Worm (Caenorhabditis elegans) whole organism, L4 larva: ENCODE data around the gene top-3.

ENCODE experiments used
- D1046.2 ChIP-seq: fragments of 200-800 bp; sonication (Bioruptor generic); IDR thresholded peaks from 2 replicates; pipeline ENCODE4 v1.3.6; 2022; ENCODE audit warnings: missing genetic modification characterization, missing compliant biosample characterization
- F26F4.8 ChIP-seq: fragments of 200-800 bp; sonication (Bioruptor generic); conservative IDR thresholded peaks from 2 replicates; pipeline ENCODE4 v1.3.6; 2022; ENCODE audit warnings: missing genetic modification characterization, missing compliant biosample characterization
- F49E8.2 ChIP-seq: sonication (generic microtip); optimal IDR thresholded peaks from 2 replicates; lab custom pipeline; 2016; ENCODE audit warnings: missing compliant biosample characterization, mild to moderate bottlenecking, missing genetic modification characterization, borderline replicate concordance
- Y5F2A.4 ChIP-seq: fragments of 200-800 bp; sonication (Bioruptor generic); optimal IDR thresholded peaks from 2 replicates; lab custom pipeline; 2018; ENCODE audit warnings: mild to moderate bottlenecking, missing genetic modification characterization, missing compliant biosample characterization
- aha-1 ChIP-seq: fragments of 150-350 bp; peaks from one replicate; lab custom pipeline; 2014; ENCODE audit warnings: missing biosample characterization, missing genetic modification characterization
- ama-1 ChIP-seq: fragments of 150-350 bp; optimal IDR thresholded peaks from 2 replicates; lab custom pipeline; 2014; ENCODE audit warnings: inconsistent platforms, mixed read lengths
- ceh-82 ChIP-seq: sonication (generic microtip); optimal IDR thresholded peaks from 2 replicates; lab custom pipeline; 2017; ENCODE audit warnings: missing biosample characterization, missing genetic modification characterization
- daf-12 ChIP-seq: fragments of 150-350 bp; optimal IDR thresholded peaks from 2 replicates; lab custom pipeline; 2014; ENCODE audit warnings: missing biosample characterization, missing genetic modification reagents, missing genetic modification characterization
- daf-16 ChIP-seq, 3 experiments: sonication (generic microtip); optimal IDR thresholded peaks; 2 replicates each; lab custom pipeline; 2016 to 2017; ENCODE audit warnings: missing genetic modification characterization in 3 of 3, missing genetic modification reagents in 3 of 3, mild to moderate bottlenecking in 2 of 3, missing compliant biosample characterization in 2 of 3, missing biosample characterization in 1 of 3, moderate library complexity in 1 of 3
- dmd-6 ChIP-seq: fragments of 200-800 bp; sonication (Bioruptor generic); IDR thresholded peaks from 2 replicates; pipeline ENCODE4 v1.3.6; 2022; ENCODE audit warnings: missing genetic modification reagents, missing genetic modification characterization, missing compliant biosample characterization
- dpl-1 ChIP-seq: fragments of 150-350 bp; optimal IDR thresholded peaks from 2 replicates; lab custom pipeline; 2014; ENCODE audit warnings: missing biosample characterization, missing genetic modification reagents, missing genetic modification characterization
- dve-1 ChIP-seq: sonication (generic microtip); optimal IDR thresholded peaks from 2 replicates; lab custom pipeline; 2017; ENCODE audit warnings: antibody characterized with exemption, mild to moderate bottlenecking, missing genetic modification characterization, missing compliant biosample characterization; ENCODE audit not compliant: insufficient read depth
- fos-1 ChIP-seq: fragments of 150-350 bp; optimal IDR thresholded peaks from 2 replicates; lab custom pipeline; 2014; ENCODE audit warnings: missing biosample characterization, missing genetic modification characterization
- hlh-11 ChIP-seq: fragments of 200-800 bp; sonication (Bioruptor generic); optimal IDR thresholded peaks from 2 replicates; lab custom pipeline; 2018; ENCODE audit warnings: mild to moderate bottlenecking, missing genetic modification characterization, missing compliant biosample characterization
- hlh-30 ChIP-seq: sonication (generic microtip); optimal IDR thresholded peaks from 2 replicates; lab custom pipeline; 2017; ENCODE audit warnings: antibody characterized with exemption, mild to moderate bottlenecking, missing genetic modification characterization, missing compliant biosample characterization; ENCODE audit not compliant: insufficient read depth
- hmg-1.1 ChIP-seq: fragments of 200-800 bp; sonication (Bioruptor generic); IDR thresholded peaks from 2 replicates; pipeline ENCODE4 v1.3.6; 2022; ENCODE audit warnings: missing genetic modification reagents, missing genetic modification characterization, missing compliant biosample characterization
- jun-1 ChIP-seq: fragments of 150-350 bp; optimal IDR thresholded peaks from 2 replicates; lab custom pipeline; 2014; ENCODE audit warnings: missing biosample characterization, missing genetic modification reagents, missing genetic modification characterization
- lim-7 ChIP-seq: fragments of 200-800 bp; sonication (Bioruptor generic); IDR thresholded peaks from 2 replicates; pipeline ENCODE4 v1.3.6; 2022; ENCODE audit warnings: missing genetic modification characterization, missing compliant biosample characterization
- lin-13 ChIP-seq: fragments of 150-350 bp; optimal IDR thresholded peaks from 2 replicates; lab custom pipeline; 2014; ENCODE audit warnings: missing biosample characterization, missing genetic modification reagents, missing genetic modification characterization
- lin-29 ChIP-seq: fragments of 200-800 bp; sonication (Bioruptor generic); IDR thresholded peaks from 2 replicates; pipeline ENCODE4 v1.3.6; 2022; ENCODE audit warnings: missing genetic modification reagents, missing genetic modification characterization, missing compliant biosample characterization
- lin-38 ChIP-seq: fragments of 200-800 bp; sonication (Bioruptor generic); IDR thresholded peaks from 2 replicates; pipeline ENCODE4 v1.3.6; 2022; ENCODE audit warnings: missing genetic modification reagents, missing genetic modification characterization, missing compliant biosample characterization
- lsy-2 ChIP-seq, 2 experiments: fragments of 150-350 bp in 1 of 2; sonication (generic microtip) in 1 of 2; optimal IDR thresholded peaks; 2 replicates each; lab custom pipeline; 2014 to 2017; ENCODE audit warnings: missing biosample characterization in 2 of 2, missing genetic modification characterization in 2 of 2
- mep-1 ChIP-seq: fragments of 150-350 bp; sonication (generic microtip); optimal IDR thresholded peaks from 3 replicates; lab custom pipeline; 2014; ENCODE audit warnings: missing biosample characterization, missing genetic modification characterization
- mes-2 ChIP-seq: sonication (generic microtip); optimal IDR thresholded peaks from 2 replicates; lab custom pipeline; 2016; ENCODE audit warnings: missing genotype, mild to moderate bottlenecking, missing genetic modification characterization, missing compliant biosample characterization; ENCODE audit not compliant: poor library complexity, severe bottlenecking
- mxl-3 ChIP-seq: fragments of 200-800 bp; sonication (Bioruptor generic); optimal IDR thresholded peaks from 2 replicates; lab custom pipeline; 2018; ENCODE audit warnings: mild to moderate bottlenecking, missing genetic modification characterization, missing compliant biosample characterization
- nhr-10 ChIP-seq: fragments of 150-350 bp; optimal IDR thresholded peaks from 2 replicates; lab custom pipeline; 2014; ENCODE audit warnings: missing biosample characterization, missing genetic modification characterization
- nhr-11 ChIP-seq: fragments of 150-350 bp; optimal IDR thresholded peaks from 2 replicates; lab custom pipeline; 2014; ENCODE audit warnings: missing biosample characterization, missing genetic modification characterization
- nhr-28 ChIP-seq: fragments of 150-350 bp; optimal IDR thresholded peaks from 2 replicates; lab custom pipeline; 2014; ENCODE audit warnings: missing biosample characterization, missing genetic modification characterization
- nhr-42 ChIP-seq: fragments of 200-800 bp; sonication (Bioruptor generic); IDR thresholded peaks from 2 replicates; pipeline ENCODE4 v1.3.6; 2022; ENCODE audit warnings: missing genetic modification characterization, missing compliant biosample characterization
- nhr-77 ChIP-seq: fragments of 150-350 bp; optimal IDR thresholded peaks from 2 replicates; lab custom pipeline; 2014; ENCODE audit warnings: missing biosample characterization, missing genetic modification characterization
- pha-4 ChIP-seq, 2 experiments: fragments of 150-350 bp in 1 of 2; fragments of 200-800 bp in 1 of 2; sonication (Bioruptor generic) in 1 of 2; IDR thresholded peaks in 1 of 2; optimal IDR thresholded peaks in 1 of 2; 2 replicates each; pipeline versions ENCODE4 v1.3.6 to Lab custom; 2014 to 2022; ENCODE audit warnings: missing genetic modification characterization in 2 of 2, missing genetic modification reagents in 2 of 2, missing biosample characterization in 1 of 2, missing compliant biosample characterization in 1 of 2
- pqm-1 ChIP-seq: sonication (generic microtip); optimal IDR thresholded peaks from 2 replicates; lab custom pipeline; 2017; ENCODE audit warnings: missing biosample characterization, missing genetic modification characterization
- rbr-2 ChIP-seq: sonication (generic microtip); optimal IDR thresholded peaks from 2 replicates; lab custom pipeline; 2016; ENCODE audit warnings: missing genotype, missing genetic modification characterization, missing compliant biosample characterization
- skn-1 ChIP-seq: fragments of 150-350 bp; optimal IDR thresholded peaks from 2 replicates; lab custom pipeline; 2014; ENCODE audit warnings: missing biosample characterization, missing genetic modification characterization
- tra-1 ChIP-seq: fragments of 200-800 bp; sonication (Bioruptor generic); IDR thresholded peaks from 2 replicates; pipeline ENCODE4 v1.3.6; 2022; ENCODE audit warnings: missing genetic modification reagents, missing genetic modification characterization, missing compliant biosample characterization
- unc-39 ChIP-seq: sonication (generic microtip); optimal IDR thresholded peaks from 2 replicates; lab custom pipeline; 2017; ENCODE audit warnings: missing biosample characterization, missing genetic modification characterization
- unc-62 ChIP-seq, 3 experiments: fragments of 150-350 bp in 1 of 3; sonication (generic microtip); optimal IDR thresholded peaks in 2 of 3; peaks in 1 of 3; 1 replicate in 1 of 3; 2 replicates in 2 of 3; lab custom pipeline; 2014 to 2017; ENCODE audit warnings: missing biosample characterization in 3 of 3, missing genetic modification characterization in 3 of 3, missing genetic modification reagents in 3 of 3, missing genotype in 1 of 3
- ztf-11 ChIP-seq: fragments of 150-350 bp; optimal IDR thresholded peaks from 2 replicates; lab custom pipeline; 2014; ENCODE audit warnings: missing biosample characterization, missing genetic modification characterization

Gene top-3

DNA sequence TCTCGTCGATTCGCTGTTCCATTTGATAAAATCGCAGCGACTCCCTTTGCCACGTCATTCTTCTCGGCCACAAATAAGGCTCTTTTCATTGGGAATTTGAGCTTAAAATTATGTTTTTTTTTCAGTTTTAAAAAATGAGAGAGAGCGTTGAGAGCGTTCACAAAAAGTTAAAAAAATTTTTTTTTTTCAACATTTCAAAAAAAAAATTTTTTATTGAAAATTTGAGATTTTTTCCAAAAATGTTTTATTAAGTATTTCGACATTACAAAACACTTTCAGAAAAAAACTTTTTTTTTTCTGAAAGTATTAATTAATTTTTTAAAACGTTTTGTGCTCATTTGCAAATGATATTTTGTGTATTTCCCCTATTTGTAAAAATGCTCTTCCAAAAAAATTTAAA, at the start of gene top-3:
top-3 (minus strand) TSS at position 101 of the 400 bp plus-strand sequence.
- no peak for TF ChIP-seq rbr-2 (tag; lab: Kevin White, UChicago)
- TF ChIP-seq skn-1 (tag; lab: Kevin White, UChicago), result no peak

DNA sequence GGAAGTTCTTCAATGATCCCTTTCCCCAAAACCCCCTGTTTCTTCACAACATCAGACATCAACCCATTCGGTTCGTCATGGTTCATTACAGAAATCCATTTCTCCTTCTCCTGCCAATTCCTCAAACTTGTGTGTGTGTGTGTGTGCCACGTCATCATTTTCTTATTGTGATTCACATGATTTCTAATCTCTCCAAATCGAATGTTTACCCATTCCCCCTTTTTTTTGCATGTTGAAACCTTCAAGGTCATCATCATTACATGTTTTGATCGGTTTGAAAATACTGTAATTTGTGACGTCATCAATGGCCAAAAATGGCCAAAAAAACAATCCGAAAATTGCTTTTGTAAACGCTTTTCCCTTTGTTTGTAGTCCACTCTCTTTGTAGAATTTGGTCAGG, 49.8 kb upstream of the top-3 start:
- TF ChIP-seq fos-1 (tag; lab: Kevin White, UChicago) (no peak), ama-1 (lab: Kevin White, UChicago) (no peak), ceh-82 (tag; lab: Kevin White, UChicago) (no peak), jun-1 (no peak), hlh-30 (tag; lab: Kevin White, UChicago) (peak; percentile 39)

ce11 chrIII:12009321-12009720, 49.3 kb upstream of the top-3 start:
- no peak for TF ChIP-seq lin-29 (GFP tag; lab: Robert Waterston, UW)
- no peak for TF ChIP-seq unc-39 (tag; lab: Kevin White, UChicago)
- TF ChIP-seq mep-1 (tag; lab: Kevin White, UChicago), result no peak
- no peak for TF ChIP-seq D1046.2
- no peak for TF ChIP-seq ztf-11 (tag; lab: Kevin White, UChicago)
- TF ChIP-seq lim-7, result no peak
- TF ChIP-seq aha-1, result peak; percentile 91
- no peak for TF ChIP-seq F49E8.2 (tag; lab: Kevin White, UChicago)
- no peak for TF ChIP-seq daf-12 (tag; lab: Kevin White, UChicago)
- peak in 1 of 2 experiments; percentile 1 for TF ChIP-seq unc-62 (GFP tag; optimal IDR thresholded peaks at IDR 0.05 in 1 of 2; lab: Kevin White, UChicago)
- no peak for TF ChIP-seq unc-62 (tag; optimal IDR thresholded peaks at IDR 0.05; lab: Kevin White, UChicago)

ce11 chrIII:12005871-12006358, 45.9 kb upstream of the top-3 start:
- TF ChIP-seq aha-1 (peak; percentile 28), dmd-6 (GFP tag; lab: Robert Waterston, UW) (peak; percentile 28; the same call in 1 of the 2 replicates)

DNA sequence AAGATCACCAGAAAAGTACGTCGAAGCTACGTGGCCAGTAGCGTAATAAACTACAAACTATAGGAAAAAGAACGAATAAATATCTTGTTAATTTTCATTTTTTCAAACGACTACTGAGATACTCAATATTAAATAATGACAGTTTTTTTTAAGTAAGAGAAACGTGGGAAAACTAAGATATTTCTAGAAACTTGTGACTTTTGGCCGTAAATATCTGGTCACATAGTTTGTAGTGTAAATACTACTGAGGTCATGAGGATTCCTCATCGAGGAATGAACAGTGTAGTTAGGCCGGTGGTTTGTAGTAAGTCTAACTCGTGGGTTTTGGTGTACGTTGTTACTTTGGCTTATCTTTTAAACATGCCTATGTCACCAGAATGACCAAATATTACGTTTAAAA, 45.1 kb upstream of the top-3 start:
- TF ChIP-seq nhr-28 (tag; lab: Kevin White, UChicago), result peak; percentile 77
- TF ChIP-seq hlh-30 (tag; lab: Kevin White, UChicago), result peak; percentile 50

- no peak for TF ChIP-seq F49E8.2 (tag; lab: Kevin White, UChicago)
- peak; percentile 74 for TF ChIP-seq nhr-77 (tag; lab: Kevin White, UChicago)
- no peak for TF ChIP-seq F26F4.8 (GFP tag; lab: Robert Waterston, UW)
- TF ChIP-seq lsy-2 (tag; optimal IDR thresholded peaks at IDR 0.05; lab: Kevin White, UChicago), result peak; percentile 11 to 38
- TF ChIP-seq lin-38, result peak; percentile 23
- TF ChIP-seq jun-1, result peak; percentile 25
- peak; percentile 59 for TF ChIP-seq nhr-10 (tag; lab: Kevin White, UChicago)
- TF ChIP-seq rbr-2 (tag; lab: Kevin White, UChicago), result peak; percentile 24
- peak; percentile 89 for TF ChIP-seq hlh-30 (tag; lab: Kevin White, UChicago)
- TF ChIP-seq dpl-1, result peak; percentile 12
- TF ChIP-seq nhr-42 (GFP tag; lab: Robert Waterston, UW), result 0 out of 2 replicates have a peak, but pooled peaks have one; percentile 19
- no peak; the same call in 1 of the 2 replicates for TF ChIP-seq pha-4 (GFP tag; IDR thresholded peaks at IDR 0.05; lab: Robert Waterston, UW)
- TF ChIP-seq pha-4 (tag; optimal IDR thresholded peaks at IDR 0.05; lab: Kevin White, UChicago), result peak; percentile 19
- TF ChIP-seq mep-1 (tag; lab: Kevin White, UChicago), result peak; percentile 56
- peak; percentile 75 for TF ChIP-seq pqm-1 (tag; lab: Kevin White, UChicago)
- TF ChIP-seq ztf-11 (tag; lab: Kevin White, UChicago), result no peak
- TF ChIP-seq Y5F2A.4, result no peak
- peak; percentile 38 for TF ChIP-seq nhr-11
- TF ChIP-seq hmg-1.1, result peak; percentile 20; the same call in 1 of the 2 replicates
- peak; percentile 92 for TF ChIP-seq dmd-6 (GFP tag; lab: Robert Waterston, UW)
- peak; percentile 91 for TF ChIP-seq dve-1 (tag; lab: Kevin White, UChicago)
- TF ChIP-seq daf-16 (GFP tag; optimal IDR thresholded peaks at IDR 0.05; lab: Kevin White, UChicago), result no peak
- peak; percentile 99 for TF ChIP-seq daf-16 (tag; optimal IDR thresholded peaks at IDR 0.05; lab: Kevin White, UChicago)
- TF ChIP-seq tra-1 (GFP tag; lab: Robert Waterston, UW), result peak; percentile 70; the same call in 1 of the 2 replicates
- TF ChIP-seq lin-13 (GFP tag; lab: Kevin White, UChicago), result peak; percentile 25
- TF ChIP-seq mes-2 (tag; lab: Kevin White, UChicago), result peak; percentile 79
- peak; percentile 97 for TF ChIP-seq hlh-11 (tag; lab: Kevin White, UChicago)
- TF ChIP-seq nhr-28 (tag; lab: Kevin White, UChicago), result peak; percentile 95
- TF ChIP-seq mxl-3, result peak; percentile 81
These were observed 43.3 kb upstream of the top-3 start for ce11 chrIII:12003264-12003663.
